Worm (Caenorhabditis elegans) whole organism, early embryonic: ENCODE measurements around the gene srw-54.

Experiments used
- B0310.2 ChIP-seq: sonication (generic microtip); optimal IDR thresholded peaks from 2 replicates; lab custom pipeline; 2016; ENCODE audit warnings: mild to moderate bottlenecking, missing genetic modification characterization, missing compliant biosample characterization
- F13C5.2 ChIP-seq: sonication (generic microtip); optimal IDR thresholded peaks from 2 replicates; lab custom pipeline; 2017; ENCODE audit warnings: mild to moderate bottlenecking, missing genetic modification characterization, inconsistent platforms, missing compliant biosample characterization
- aly-1 ChIP-seq: sonication (generic microtip); optimal IDR thresholded peaks from 2 replicates; lab custom pipeline; 2016; ENCODE audit warnings: missing genetic modification characterization, missing compliant biosample characterization
- ama-1 ChIP-seq: fragments of 150-350 bp; optimal IDR thresholded peaks from 2 replicates; lab custom pipeline; 2014
- ceh-13 ChIP-seq: fragments of 200-800 bp; sonication (Bioruptor generic); optimal IDR thresholded peaks from 2 replicates; lab custom pipeline; 2018; ENCODE audit warnings: mild to moderate bottlenecking, missing genetic modification characterization, missing compliant biosample characterization
- ceh-36 ChIP-seq: sonication (generic microtip); optimal IDR thresholded peaks from 2 replicates; lab custom pipeline; 2016; ENCODE audit warnings: missing genetic modification characterization, inconsistent platforms, missing compliant biosample characterization
- ets-7 ChIP-seq: sonication (generic microtip); optimal IDR thresholded peaks from 2 replicates; lab custom pipeline; 2016; ENCODE audit warnings: missing genotype, missing genetic modification characterization, missing compliant biosample characterization
- flt-1 ChIP-seq: fragments of 200-800 bp; sonication (Bioruptor generic); IDR thresholded peaks from 2 replicates; pipeline ENCODE4 v1.3.6; 2022; ENCODE audit warnings: missing genetic modification characterization, missing compliant biosample characterization
- hmbx-1 ChIP-seq: sonication (generic microtip); optimal IDR thresholded peaks from 2 replicates; lab custom pipeline; 2016; ENCODE audit warnings: mild to moderate bottlenecking, missing genetic modification characterization, missing compliant biosample characterization
- hmg-4 ChIP-seq: fragments of 200-800 bp; sonication (Bioruptor generic); optimal IDR thresholded peaks from 2 replicates; lab custom pipeline; 2018; ENCODE audit warnings: mild to moderate bottlenecking, missing genetic modification characterization, missing compliant biosample characterization
- hnd-1 ChIP-seq: sonication (generic microtip); optimal IDR thresholded peaks from 2 replicates; lab custom pipeline; 2016; ENCODE audit warnings: missing genetic modification characterization, missing compliant biosample characterization
- pes-1 ChIP-seq: fragments of 200-800 bp; sonication (Bioruptor generic); IDR thresholded peaks from 2 replicates; pipeline ENCODE4 v1.3.6; 2022; ENCODE audit warnings: missing genetic modification reagents, missing genetic modification characterization, missing compliant biosample characterization
- scrt-1 ChIP-seq: fragments of 200-800 bp; sonication (Bioruptor generic); IDR thresholded peaks from 2 replicates; pipeline ENCODE4 v1.3.6; 2022; ENCODE audit warnings: missing genetic modification characterization, missing compliant biosample characterization
- sea-1 ChIP-seq: fragments of 200-800 bp; sonication (Bioruptor generic); conservative IDR thresholded peaks from 2 replicates; pipeline ENCODE4 v1.3.6; 2022; ENCODE audit warnings: missing genetic modification characterization, missing compliant biosample characterization
- tbx-11 ChIP-seq: fragments of 200-800 bp; sonication (Bioruptor generic); IDR thresholded peaks from 2 replicates; pipeline ENCODE4 v1.3.6; 2022; ENCODE audit warnings: missing genetic modification characterization, missing compliant biosample characterization
- tbx-37 ChIP-seq: fragments of 200-800 bp; sonication (Bioruptor generic); conservative IDR thresholded peaks from 2 replicates; pipeline ENCODE4 v1.3.6; 2022; ENCODE audit warnings: missing genetic modification reagents, missing genetic modification characterization, missing compliant biosample characterization
- tra-4 ChIP-seq: sonication (generic microtip); optimal IDR thresholded peaks from 2 replicates; lab custom pipeline; 2017; ENCODE audit warnings: missing genetic modification characterization, missing compliant biosample characterization

The srw-54 gene

ce11 chrV:16610791-16611385, at the start of gene srw-54:
Gene srw-54 (plus strand): TSS chrV:16611335.
- TF ChIP-seq tbx-37 = no peak
- no peak for TF ChIP-seq ets-7 (tag; lab: Kevin White, UChicago)
- TF ChIP-seq pes-1 = no peak
- no peak for TF ChIP-seq ceh-13
- no peak for TF ChIP-seq hmbx-1 (tag; lab: Kevin White, UChicago)
- no peak for TF ChIP-seq hmg-4 (GFP tag; lab: Kevin White, UChicago)
- TF ChIP-seq hnd-1 (tag; lab: Kevin White, UChicago) = no peak
- TF ChIP-seq ceh-36 (tag; lab: Kevin White, UChicago) = no peak
- no peak for TF ChIP-seq tra-4
- no peak for TF ChIP-seq B0310.2 (tag; lab: Kevin White, UChicago)
- TF ChIP-seq flt-1 (GFP tag; lab: Robert Waterston, UW) = no peak
- no peak for TF ChIP-seq sea-1 (GFP tag; lab: Robert Waterston, UW)
- TF ChIP-seq ama-1 (lab: Kevin White, UChicago) = no peak
- TF ChIP-seq tbx-11 (GFP tag; lab: Robert Waterston, UW) = no peak
- TF ChIP-seq scrt-1 (GFP tag; lab: Robert Waterston, UW) = no peak

- TF ChIP-seq tbx-37 = no peak
- TF ChIP-seq B0310.2 (tag; lab: Kevin White, UChicago) = no peak
- no peak for TF ChIP-seq hnd-1 (tag; lab: Kevin White, UChicago)
- TF ChIP-seq tra-4 = no peak
- no peak for TF ChIP-seq sea-1 (GFP tag; lab: Robert Waterston, UW)
- no peak for TF ChIP-seq hmg-4 (GFP tag; lab: Kevin White, UChicago)
- no peak for TF ChIP-seq flt-1 (GFP tag; lab: Robert Waterston, UW)
- TF ChIP-seq pes-1 = no peak
- no peak for TF ChIP-seq hmbx-1 (tag; lab: Kevin White, UChicago)
- TF ChIP-seq ets-7 (tag; lab: Kevin White, UChicago) = no peak
- TF ChIP-seq F13C5.2 (tag; lab: Kevin White, UChicago) = no peak
- TF ChIP-seq scrt-1 (GFP tag; lab: Robert Waterston, UW) = no peak
- TF ChIP-seq ama-1 (lab: Kevin White, UChicago) = no peak
- TF ChIP-seq ceh-36 (tag; lab: Kevin White, UChicago) = no peak
- no peak for TF ChIP-seq aly-1
- no peak for TF ChIP-seq tbx-11 (GFP tag; lab: Robert Waterston, UW)
- no peak for TF ChIP-seq ceh-13
These were observed 45.5 kb upstream of the srw-54 start, which contains the start of gene sru-45 for ce11 chrV:16565639-16566038. Gene sru-45 (plus strand): TSS chrV:16565939.

DNA sequence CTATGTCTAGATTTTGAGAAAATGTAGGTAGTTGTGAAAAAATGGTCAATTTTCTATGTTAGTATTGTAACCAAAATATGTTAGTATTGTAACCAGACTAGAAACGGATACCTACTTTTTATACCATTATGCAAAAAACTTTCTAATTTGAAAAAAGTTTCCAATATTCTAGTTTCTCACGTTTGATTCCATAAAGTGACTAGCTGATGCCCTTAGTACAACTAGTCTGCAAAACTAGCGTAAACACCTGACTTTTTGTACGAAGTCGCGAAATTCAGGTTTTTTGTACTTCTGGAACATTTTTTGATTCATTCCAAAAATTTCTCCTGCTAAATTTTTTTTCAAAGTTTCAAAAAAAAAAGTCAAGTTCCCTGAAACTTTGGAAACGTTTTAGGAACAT, 43.1 kb upstream of the srw-54 start:
- no peak for TF ChIP-seq ceh-36 (tag; lab: Kevin White, UChicago)
- TF ChIP-seq pes-1 = no peak
- TF ChIP-seq tbx-37 = no peak
- TF ChIP-seq tbx-11 (GFP tag; lab: Robert Waterston, UW) = no peak
- TF ChIP-seq aly-1 = no peak
- no peak for TF ChIP-seq F13C5.2 (tag; lab: Kevin White, UChicago)
- no peak for TF ChIP-seq ceh-13
- TF ChIP-seq hmg-4 (GFP tag; lab: Kevin White, UChicago) = no peak
- no peak for TF ChIP-seq flt-1 (GFP tag; lab: Robert Waterston, UW)
- no peak for TF ChIP-seq ama-1 (lab: Kevin White, UChicago)
- TF ChIP-seq tra-4 = no peak
- no peak for TF ChIP-seq hmbx-1 (tag; lab: Kevin White, UChicago)
- TF ChIP-seq ets-7 (tag; lab: Kevin White, UChicago) = no peak
- TF ChIP-seq sea-1 (GFP tag; lab: Robert Waterston, UW) = no peak
- no peak for TF ChIP-seq scrt-1 (GFP tag; lab: Robert Waterston, UW)
- TF ChIP-seq hnd-1 (tag; lab: Kevin White, UChicago) = no peak

DNA sequence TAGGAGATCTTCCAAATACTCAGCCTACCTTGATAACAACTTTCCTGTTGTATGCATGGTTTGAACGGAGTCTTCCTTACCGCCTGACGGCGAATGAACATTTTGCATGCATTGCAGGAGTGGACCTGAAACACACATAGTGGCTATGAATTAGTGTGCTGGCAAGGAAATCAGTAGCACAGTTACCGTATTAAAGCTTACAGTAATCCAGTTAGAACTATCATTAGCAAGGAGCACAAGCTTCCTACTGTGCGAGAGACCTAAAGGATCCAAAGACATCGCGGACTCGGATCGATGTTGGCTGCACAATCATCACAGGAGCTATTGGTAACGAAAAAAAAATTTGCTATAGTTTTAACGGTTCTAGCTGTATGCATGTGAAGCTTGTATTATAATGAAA, 40.4 kb upstream of the srw-54 start, which contains the start of gene nhr-233:
Gene nhr-233 (minus strand): TSS at position 101 of the 400 bp plus-strand sequence.
- TF ChIP-seq ceh-36 (tag; lab: Kevin White, UChicago) (no peak), tbx-11 (GFP tag; lab: Robert Waterston, UW) (no peak), B0310.2 (tag; lab: Kevin White, UChicago) (no peak), tra-4 (no peak), ama-1 (lab: Kevin White, UChicago) (no peak), F13C5.2 (tag; lab: Kevin White, UChicago) (no peak), tbx-37 (no peak), hnd-1 (tag; lab: Kevin White, UChicago) (no peak), flt-1 (GFP tag; lab: Robert Waterston, UW) (no peak)

ce11 chrV:16573168-16573567, 38.0 kb upstream of the srw-54 start, which contains the start of gene str-149:
Gene str-149 (plus strand): TSS chrV:16573468.
- TF ChIP-seq ceh-36 (tag; lab: Kevin White, UChicago) (no peak), pes-1 (no peak), tra-4 (no peak), flt-1 (GFP tag; lab: Robert Waterston, UW) (no peak), hmg-4 (GFP tag; lab: Kevin White, UChicago) (no peak), aly-1 (no peak), F13C5.2 (tag; lab: Kevin White, UChicago) (no peak), ceh-13 (no peak), hmbx-1 (tag; lab: Kevin White, UChicago) (no peak), sea-1 (GFP tag; lab: Robert Waterston, UW) (no peak), tbx-11 (GFP tag; lab: Robert Waterston, UW) (no peak), ets-7 (tag; lab: Kevin White, UChicago) (no peak), B0310.2 (tag; lab: Kevin White, UChicago) (no peak)

ce11 chrV:16575900-16576299, 35.2 kb upstream of the srw-54 start, which contains the start of gene str-151:
Gene str-151 (plus strand): TSS chrV:16576200.
- TF ChIP-seq B0310.2 (tag; lab: Kevin White, UChicago) (no peak), tbx-11 (GFP tag; lab: Robert Waterston, UW) (no peak), ceh-36 (tag; lab: Kevin White, UChicago) (no peak), sea-1 (GFP tag; lab: Robert Waterston, UW) (no peak), ama-1 (lab: Kevin White, UChicago) (no peak), hmbx-1 (tag; lab: Kevin White, UChicago) (no peak), ceh-13 (no peak), tra-4 (no peak), flt-1 (GFP tag; lab: Robert Waterston, UW) (no peak), ets-7 (tag; lab: Kevin White, UChicago) (no peak), hmg-4 (GFP tag; lab: Kevin White, UChicago) (no peak), pes-1 (no peak), tbx-37 (no peak), aly-1 (no peak)
